Worm (Caenorhabditis elegans) whole organism, young adult: ENCODE measurements around the gene nhx-5.

Source experiments
- B0019.2 ChIP-seq: fragments of 200-800 bp; sonication (Bioruptor generic); conservative IDR thresholded peaks from 2 replicates; pipeline ENCODE4 v1.3.6; 2022; ENCODE audit warnings: missing genetic modification reagents, missing genetic modification characterization, missing compliant biosample characterization
- B0261.1 ChIP-seq: sonication (generic microtip); optimal IDR thresholded peaks from 2 replicates; lab custom pipeline; 2016; ENCODE audit warnings: mild to moderate bottlenecking, missing genetic modification characterization, moderate library complexity, missing compliant biosample characterization
- B0336.3 ChIP-seq: fragments of 200-800 bp; sonication (Bioruptor generic); IDR thresholded peaks from 2 replicates; pipeline ENCODE4 v1.3.6; 2022; ENCODE audit warnings: missing genetic modification characterization, missing compliant biosample characterization
- D2030.7 ChIP-seq: fragments of 200-800 bp; sonication (Bioruptor generic); IDR thresholded peaks from 2 replicates; pipeline ENCODE4 v1.3.6; 2022; ENCODE audit warnings: missing genetic modification reagents, missing genetic modification characterization, missing compliant biosample characterization
- F10E7.11 ChIP-seq: sonication (generic microtip); optimal IDR thresholded peaks from 2 replicates; lab custom pipeline; 2017; ENCODE audit warnings: mild to moderate bottlenecking, missing genetic modification characterization, moderate library complexity, missing compliant biosample characterization
- F55B11.4 ChIP-seq: sonication (generic microtip); optimal IDR thresholded peaks from 2 replicates; lab custom pipeline; 2016; ENCODE audit warnings: missing compliant biosample characterization, missing genetic modification characterization, borderline replicate concordance; ENCODE audit not compliant: insufficient read depth
- F57A8.1 ChIP-seq: fragments of 200-800 bp; sonication (Bioruptor generic); optimal IDR thresholded peaks from 2 replicates; lab custom pipeline; 2018; ENCODE audit warnings: mild to moderate bottlenecking, missing genetic modification characterization, moderate library complexity, missing compliant biosample characterization
- K12H6.12 ChIP-seq: fragments of 200-800 bp; sonication (Bioruptor generic); optimal IDR thresholded peaks from 2 replicates; lab custom pipeline; 2018; ENCODE audit warnings: mild to moderate bottlenecking, missing genetic modification characterization, missing compliant biosample characterization
- Y95B8A.8 ChIP-seq: fragments of 200-800 bp; sonication (Bioruptor generic); IDR thresholded peaks from 2 replicates; pipeline ENCODE4 v1.3.6; 2022; ENCODE audit warnings: missing genetic modification reagents, missing genetic modification characterization, missing compliant biosample characterization
- ZK185.1 ChIP-seq: sonication (generic microtip); optimal IDR thresholded peaks from 2 replicates; lab custom pipeline; 2016; ENCODE audit warnings: mild to moderate bottlenecking, missing genetic modification characterization, missing compliant biosample characterization; ENCODE audit not compliant: poor library complexity, severe bottlenecking
- aptf-2 ChIP-seq: fragments of 200-800 bp; sonication (Bioruptor generic); conservative IDR thresholded peaks from 2 replicates; pipeline ENCODE4 v1.3.6; 2022; ENCODE audit warnings: missing genetic modification reagents, missing genetic modification characterization, missing compliant biosample characterization
- atf-7 ChIP-seq: sonication (generic microtip); optimal IDR thresholded peaks from 2 replicates; lab custom pipeline; 2017; ENCODE audit warnings: mild to moderate bottlenecking, missing genetic modification characterization, missing compliant biosample characterization
- attf-5 ChIP-seq: fragments of 200-800 bp; sonication (Bioruptor generic); optimal IDR thresholded peaks from 2 replicates; lab custom pipeline; 2018; ENCODE audit warnings: mild to moderate bottlenecking, missing genetic modification characterization, missing compliant biosample characterization
- ceh-100 ChIP-seq: fragments of 200-800 bp; sonication (Bioruptor generic); IDR thresholded peaks from 2 replicates; pipeline ENCODE4 v1.3.6; 2022; ENCODE audit warnings: missing genetic modification reagents, missing genetic modification characterization, missing compliant biosample characterization
- ceh-27 ChIP-seq: fragments of 200-800 bp; sonication (Bioruptor generic); optimal IDR thresholded peaks from 2 replicates; lab custom pipeline; 2018; ENCODE audit warnings: mild to moderate bottlenecking, missing genetic modification characterization, moderate library complexity, missing compliant biosample characterization
- ceh-79 ChIP-seq: sonication (generic microtip); optimal IDR thresholded peaks from 2 replicates; lab custom pipeline; 2017; ENCODE audit warnings: mild to moderate bottlenecking, missing genetic modification characterization, missing compliant biosample characterization
- dox-1 ChIP-seq: fragments of 200-800 bp; sonication (Bioruptor generic); IDR thresholded peaks from 2 replicates; pipeline ENCODE4 v1.3.6; 2022; ENCODE audit warnings: missing genetic modification reagents, missing genetic modification characterization, missing compliant biosample characterization
- dpff-1 ChIP-seq: sonication (generic microtip); optimal IDR thresholded peaks from 2 replicates; lab custom pipeline; 2017; ENCODE audit warnings: mild to moderate bottlenecking, missing genetic modification characterization, missing compliant biosample characterization
- egl-44 ChIP-seq: fragments of 200-800 bp; sonication (Bioruptor generic); IDR thresholded peaks from 2 replicates; pipeline ENCODE4 v1.3.6; 2022; ENCODE audit warnings: missing genetic modification reagents, missing genetic modification characterization, missing compliant biosample characterization
- egrh-3 ChIP-seq: fragments of 200-800 bp; sonication (Bioruptor generic); IDR thresholded peaks from 2 replicates; pipeline ENCODE4 v1.3.6; 2022; ENCODE audit warnings: missing genetic modification reagents, missing genetic modification characterization, missing compliant biosample characterization
- ets-4 ChIP-seq: fragments of 200-800 bp; sonication (Bioruptor generic); optimal IDR thresholded peaks from 2 replicates; lab custom pipeline; 2018; ENCODE audit warnings: mild to moderate bottlenecking, missing genetic modification characterization, missing compliant biosample characterization
- him-1 ChIP-seq: sonication (generic microtip); optimal IDR thresholded peaks from 2 replicates; lab custom pipeline; 2016; ENCODE audit warnings: missing genotype, missing genetic modification reagents, missing genetic modification characterization, missing compliant biosample characterization
- hlh-12 ChIP-seq: sonication (generic microtip); optimal IDR thresholded peaks from 2 replicates; lab custom pipeline; 2016; ENCODE audit warnings: missing genetic modification characterization, missing compliant biosample characterization
- hsf-1 ChIP-seq: fragments of 200-800 bp; sonication (Bioruptor generic); IDR thresholded peaks from 2 replicates; pipeline ENCODE4 v1.3.6; 2022; ENCODE audit warnings: missing genetic modification reagents, missing genetic modification characterization, missing compliant biosample characterization
- lag-1 ChIP-seq: fragments of 200-800 bp; sonication (Bioruptor generic); IDR thresholded peaks from 2 replicates; pipeline ENCODE4 v1.3.6; 2022; ENCODE audit warnings: missing genetic modification reagents, missing genetic modification characterization, missing compliant biosample characterization
- lin-40 ChIP-seq: sonication (generic microtip); optimal IDR thresholded peaks from 2 replicates; lab custom pipeline; 2016; ENCODE audit warnings: missing genetic modification characterization, mild to moderate bottlenecking, missing compliant biosample characterization, missing genotype, missing genetic modification reagents
- lir-1 ChIP-seq: fragments of 200-800 bp; sonication (Bioruptor generic); conservative IDR thresholded peaks from 2 replicates; pipeline ENCODE4 v1.3.6; 2022; ENCODE audit warnings: missing genetic modification reagents, missing genetic modification characterization, missing compliant biosample characterization
- lsy-27 ChIP-seq: sonication (generic microtip); optimal IDR thresholded peaks from 2 replicates; lab custom pipeline; 2017; ENCODE audit warnings: missing genetic modification characterization, mild to moderate bottlenecking, missing compliant biosample characterization, antibody characterized with exemption, missing genotype, borderline replicate concordance; ENCODE audit not compliant: insufficient read depth
- madf-6 ChIP-seq: fragments of 200-800 bp; sonication (Bioruptor generic); IDR thresholded peaks from 2 replicates; pipeline ENCODE4 v1.3.6; 2022; ENCODE audit warnings: missing genetic modification reagents, missing genetic modification characterization, missing compliant biosample characterization
- mcd-1 ChIP-seq: fragments of 200-800 bp; sonication (Bioruptor generic); IDR thresholded peaks from 2 replicates; pipeline ENCODE4 v1.3.6; 2022; ENCODE audit warnings: missing genetic modification reagents, missing genetic modification characterization, missing compliant biosample characterization
- mxl-1 ChIP-seq: sonication (generic microtip); optimal IDR thresholded peaks from 2 replicates; lab custom pipeline; 2016; ENCODE audit warnings: missing genetic modification characterization, missing compliant biosample characterization
- nfya-1 ChIP-seq: sonication (generic microtip); optimal IDR thresholded peaks from 2 replicates; lab custom pipeline; 2017; ENCODE audit warnings: antibody characterized with exemption, missing compliant biosample characterization, missing genetic modification characterization, borderline replicate concordance; ENCODE audit not compliant: insufficient read depth
- nfyb-1 ChIP-seq: fragments of 200-800 bp; sonication (Bioruptor generic); IDR thresholded peaks from 2 replicates; pipeline ENCODE4 v1.3.6; 2022; ENCODE audit warnings: missing genetic modification reagents, missing genetic modification characterization, missing compliant biosample characterization
- rec-8 ChIP-seq, 2 experiments: sonication (generic microtip); optimal IDR thresholded peaks; 2 replicates each; lab custom pipeline; 2016; ENCODE audit warnings: mild to moderate bottlenecking in 2 of 2, missing genetic modification characterization in 2 of 2, missing genetic modification reagents in 2 of 2, missing genotype in 2 of 2, missing biosample characterization in 1 of 2, missing compliant biosample characterization in 1 of 2, moderate library complexity in 1 of 2
- snpc-4 ChIP-seq, 5 experiments: fragments of 150-350 bp in 1 of 5; sonication (generic microtip) in 4 of 5; optimal IDR thresholded peaks; 2 replicates each; lab custom pipeline; 2014 to 2018; ENCODE audit warnings: missing genetic modification characterization in 5 of 5, missing biosample characterization in 3 of 5, antibody characterized with exemption in 2 of 5, mild to moderate bottlenecking in 2 of 5, missing compliant biosample characterization in 2 of 5, missing genotype in 2 of 5, moderate library complexity in 2 of 5, missing genetic modification reagents in 1 of 5
- tbp1 ChIP-seq: fragments of 200-800 bp; sonication (Bioruptor generic); optimal IDR thresholded peaks from 2 replicates; lab custom pipeline; 2018; ENCODE audit warnings: mild to moderate bottlenecking, missing genetic modification characterization, missing compliant biosample characterization
- tlf-1 ChIP-seq: fragments of 200-800 bp; sonication (Bioruptor generic); optimal IDR thresholded peaks from 2 replicates; lab custom pipeline; 2018; ENCODE audit warnings: mild to moderate bottlenecking, missing genetic modification characterization, missing compliant biosample characterization
- ztf-26 ChIP-seq: sonication (generic microtip); optimal IDR thresholded peaks from 2 replicates; lab custom pipeline; 2017; ENCODE audit warnings: missing genetic modification characterization, missing compliant biosample characterization
- ztf-6 ChIP-seq: fragments of 200-800 bp; sonication (Bioruptor generic); IDR thresholded peaks from 2 replicates; pipeline ENCODE4 v1.3.6; 2022; ENCODE audit warnings: missing genetic modification reagents, missing genetic modification characterization, missing compliant biosample characterization

nhx-5 gene

DNA sequence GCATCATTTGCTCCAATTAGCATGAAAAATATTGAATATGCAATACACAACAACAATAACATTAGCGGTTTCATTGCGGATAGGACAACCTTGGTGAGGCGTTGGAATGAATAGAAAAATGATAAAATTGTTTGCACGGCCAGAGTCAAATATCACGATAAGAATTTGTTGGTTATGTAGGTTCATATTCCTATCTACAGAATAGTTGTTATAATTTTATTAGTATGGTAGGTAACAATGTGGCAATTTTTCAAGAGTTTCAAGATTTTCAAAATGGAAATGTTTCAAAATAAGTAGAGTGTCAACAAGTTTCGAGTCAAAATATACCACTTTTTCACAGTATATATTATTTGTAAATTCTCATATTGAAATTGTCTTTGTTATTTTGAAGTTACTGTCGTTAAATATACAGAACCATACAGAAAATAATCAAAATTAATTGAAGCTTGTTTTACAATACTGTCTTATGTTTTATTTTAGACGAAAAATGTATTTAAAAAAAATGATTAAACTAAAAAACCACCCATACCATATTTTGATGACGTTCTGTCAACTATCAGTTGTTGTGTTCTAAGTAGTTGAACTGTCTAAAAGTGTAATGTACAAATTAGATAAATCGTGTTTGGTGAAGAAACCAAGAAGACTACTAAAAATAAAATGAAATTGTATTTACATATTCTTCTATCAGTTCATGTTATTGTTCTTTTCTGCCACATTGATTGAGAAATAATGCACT, 34.3 kb upstream of the nhx-5 start, which contains the start of the genes F59F5.3 and F59F5.4:
Gene F59F5.3, minus strand, starts transcription at position 101 of the 736 bp plus-strand sequence.
Gene F59F5.4, plus strand, starts transcription at position 686 of the 736 bp plus-strand sequence.
- TF ChIP-seq snpc-4 (GFP tag; optimal IDR thresholded peaks at IDR 0.05; lab: Kevin White, UChicago) (no peak), snpc-4 (tag; optimal IDR thresholded peaks at IDR 0.05; lab: Kevin White, UChicago) (no peak), B0336.3 (GFP tag; lab: Robert Waterston, UW) (no peak), dox-1 (GFP tag; lab: Robert Waterston, UW) (no peak)

DNA sequence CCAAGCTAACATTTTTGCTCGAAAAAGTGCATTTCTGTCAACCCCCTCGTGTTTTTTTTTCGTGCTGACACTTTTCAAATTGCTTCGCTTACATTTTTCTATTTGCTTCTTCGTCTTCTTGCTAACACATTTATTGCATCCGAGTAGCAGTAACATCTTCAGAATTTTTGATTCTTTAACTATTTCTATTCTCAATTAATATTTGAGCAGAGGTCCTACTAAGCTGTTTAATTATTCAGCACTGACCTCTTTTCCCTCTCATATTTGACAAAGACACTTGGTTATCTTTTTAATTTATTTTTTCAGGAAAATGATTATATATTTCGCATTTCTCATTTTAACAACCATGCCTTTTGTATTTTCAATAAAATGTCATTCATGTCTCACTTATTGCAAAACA, 31.0 kb upstream of the nhx-5 start, which contains the start of gene F59F5.5:
Gene F59F5.5, plus strand, starts transcription at position 301 of the 400 bp plus-strand sequence.
- no peak for TF ChIP-seq ZK185.1
- TF ChIP-seq tlf-1 (GFP tag; lab: Kevin White, UChicago), result no peak
- no peak for TF ChIP-seq attf-5 (GFP tag; lab: Kevin White, UChicago)
- no peak for TF ChIP-seq ceh-79
- no peak for TF ChIP-seq ceh-100 (GFP tag; lab: Robert Waterston, UW)
- TF ChIP-seq F55B11.4 (tag; lab: Kevin White, UChicago), result no peak
- TF ChIP-seq ceh-27 (GFP tag; lab: Kevin White, UChicago), result no peak
- TF ChIP-seq F57A8.1 (GFP tag; lab: Kevin White, UChicago), result no peak
- no peak for TF ChIP-seq lir-1 (GFP tag; lab: Robert Waterston, UW)
- TF ChIP-seq dpff-1 (tag; lab: Kevin White, UChicago), result no peak
- no peak for TF ChIP-seq mcd-1
- TF ChIP-seq egrh-3, result no peak
- TF ChIP-seq ztf-6 (GFP tag; lab: Robert Waterston, UW), result no peak
- TF ChIP-seq hlh-12 (tag; lab: Kevin White, UChicago), result no peak
- no peak for TF ChIP-seq rec-8 (tag; optimal IDR thresholded peaks at IDR 0.05; lab: Kevin White, UChicago)

DNA sequence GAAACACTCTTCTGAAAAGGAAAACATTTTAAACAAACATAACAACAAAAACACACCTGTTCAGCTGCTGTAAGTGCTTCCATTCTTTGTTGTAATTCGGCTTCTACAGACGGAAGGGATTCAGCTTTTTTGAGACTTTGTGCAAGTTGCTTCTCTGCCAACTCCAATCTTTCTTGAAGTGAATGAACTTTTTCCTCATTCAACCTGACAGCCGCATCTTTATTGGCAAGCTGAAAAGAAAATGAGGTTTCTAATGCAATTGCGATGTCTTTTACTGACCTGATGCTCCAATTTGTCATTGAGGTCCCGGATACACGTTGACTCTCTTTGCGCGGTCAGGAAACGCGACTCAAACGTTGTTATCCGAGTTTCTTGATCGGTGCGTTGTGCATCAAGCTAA, 23.7 kb upstream of the nhx-5 start:
- TF ChIP-seq lir-1 (GFP tag; lab: Robert Waterston, UW), result no peak

DNA sequence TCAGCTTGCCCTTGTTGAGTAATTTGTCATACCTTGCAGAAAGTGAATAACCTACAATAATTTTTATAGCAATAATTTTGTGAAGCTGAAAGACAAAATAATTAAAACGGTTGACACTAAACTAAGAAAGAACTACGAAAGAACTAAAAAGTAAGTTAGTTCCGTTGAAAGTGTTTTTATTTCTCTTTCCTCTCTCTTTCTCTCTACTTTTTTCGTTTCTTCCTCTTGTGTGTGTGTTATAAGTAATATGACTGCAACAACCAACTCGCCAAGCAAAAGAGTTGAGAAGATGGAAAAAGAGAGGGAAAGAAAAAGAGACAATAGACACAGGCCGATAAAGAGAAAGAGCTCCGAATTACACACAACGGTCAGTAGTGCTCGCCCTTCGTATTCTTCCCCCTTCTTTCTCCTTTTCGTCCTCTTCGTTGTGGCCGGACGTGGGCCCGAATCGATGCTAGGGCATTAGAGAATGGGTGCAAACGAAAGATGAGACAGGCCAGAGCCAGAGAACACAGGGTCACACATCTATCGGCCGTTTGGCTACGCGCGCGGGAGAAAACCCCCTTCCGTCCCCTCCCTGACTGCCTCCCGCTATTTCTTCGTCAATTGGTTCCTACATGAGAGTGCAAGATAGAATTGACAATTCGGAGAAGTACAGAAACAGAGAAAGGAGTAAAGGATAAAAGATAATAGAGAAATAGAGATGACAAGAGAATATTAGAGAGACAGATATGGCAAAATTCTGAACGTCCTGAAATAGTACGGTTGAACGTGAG, 21.4 kb upstream of the nhx-5 start, which contains the start of gene syd-2:
Gene syd-2, minus strand, starts transcription at position 51 of the 776 bp plus-strand sequence.
- TF ChIP-seq hsf-1 (GFP tag; lab: Robert Waterston, UW) (no peak), him-1 (no peak), D2030.7 (GFP tag; lab: Robert Waterston, UW) (no peak), egl-44 (no peak), tbp1 (GFP tag; lab: Kevin White, UChicago) (no peak), K12H6.12 (tag; lab: Kevin White, UChicago) (peak; percentile 88), atf-7 (tag; lab: Kevin White, UChicago) (no peak), snpc-4 (GFP tag; optimal IDR thresholded peaks at IDR 0.05; lab: Kevin White, UChicago) (peak; percentile 46), snpc-4 (tag; optimal IDR thresholded peaks at IDR 0.05; lab: Kevin White, UChicago) (peak in 2 of 4 experiments; percentile 14 to 21), nfyb-1 (GFP tag; lab: Robert Waterston, UW) (no peak), lin-40 (tag; lab: Kevin White, UChicago) (peak; percentile 64), F10E7.11 (tag; lab: Kevin White, UChicago) (no peak), ztf-26 (peak; percentile 37), Y95B8A.8 (GFP tag; lab: Robert Waterston, UW) (no peak), B0019.2 (GFP tag; lab: Robert Waterston, UW) (no peak), ets-4 (GFP tag; lab: Kevin White, UChicago) (no peak), madf-6 (GFP tag; lab: Robert Waterston, UW) (no peak), nfya-1 (tag; lab: Kevin White, UChicago) (no peak), B0261.1 (no peak), F55B11.4 (tag; lab: Kevin White, UChicago) (no peak), mxl-1 (no peak), lag-1 (GFP tag; lab: Robert Waterston, UW) (no peak), lsy-27 (tag; lab: Kevin White, UChicago) (no peak), aptf-2 (GFP tag; lab: Robert Waterston, UW) (no peak), egrh-3 (no peak; the same call in 1 of the 2 replicates)
